Worm (Caenorhabditis elegans) whole organism, L1 larva: ENCODE results near the gene C06H2.7.

Source experiments
- blmp-1 ChIP-seq: fragments of 150-350 bp; optimal IDR thresholded peaks from 2 replicates; lab custom pipeline; 2014; ENCODE audit warnings: missing biosample characterization, missing genetic modification characterization
- ceh-82 ChIP-seq, 3 experiments: fragments of 150-350 bp in 1 of 3; sonication (generic microtip) in 2 of 3; optimal IDR thresholded peaks; 2 replicates each; lab custom pipeline; 2014 to 2017; ENCODE audit warnings: missing biosample characterization in 3 of 3, missing genetic modification characterization in 3 of 3
- efl-1 ChIP-seq, 4 experiments: fragments of 150-350 bp; optimal IDR thresholded peaks in 3 of 4; peaks in 1 of 4; 1 replicate in 1 of 4; 2 replicates in 3 of 4; lab custom pipeline; 2014; ENCODE audit warnings: missing biosample characterization in 2 of 4, missing genetic modification characterization in 2 of 4, missing genetic modification reagents in 2 of 4
- fos-1 ChIP-seq: fragments of 150-350 bp; optimal IDR thresholded peaks from 2 replicates; lab custom pipeline; 2014; ENCODE audit warnings: missing biosample characterization, missing genetic modification characterization
- lin-13 ChIP-seq: fragments of 150-350 bp; optimal IDR thresholded peaks from 2 replicates; lab custom pipeline; 2014; ENCODE audit warnings: missing biosample characterization, missing genetic modification reagents, missing genetic modification characterization
- nhr-237 ChIP-seq: fragments of 150-350 bp; optimal IDR thresholded peaks from 2 replicates; lab custom pipeline; 2014; ENCODE audit warnings: missing biosample characterization, missing genetic modification characterization
- nhr-84 ChIP-seq: sonication (generic microtip); optimal IDR thresholded peaks from 2 replicates; lab custom pipeline; 2017; ENCODE audit warnings: missing biosample characterization, missing genetic modification characterization

- TF ChIP-seq blmp-1 (tag; lab: Kevin White, UChicago), result peak; percentile 5
- TF ChIP-seq nhr-237 (tag; lab: Kevin White, UChicago), result no peak
- TF ChIP-seq ceh-82 (tag; optimal IDR thresholded peaks at IDR 0.05; lab: Kevin White, UChicago), result no peak
- TF ChIP-seq nhr-84 (tag; lab: Kevin White, UChicago), result no peak
- no peak for TF ChIP-seq efl-1 (optimal IDR thresholded peaks at IDR 0.05; lab: Kevin White, UChicago)
- TF ChIP-seq efl-1 (GFP tag; optimal IDR thresholded peaks at IDR 0.05 in 1 of 2; lab: Kevin White, UChicago), result no peak
- TF ChIP-seq fos-1 (tag; lab: Kevin White, UChicago), result no peak
- TF ChIP-seq lin-13 (GFP tag; lab: Kevin White, UChicago), result no peak
Measured at ce11 chrV:11095873-11096272, 48.7 kb downstream of the C06H2.7 start, which contains the start of gene Y42A5A.3.
